Fruit fly (Drosophila melanogaster) whole organism, prepupa: ENCODE measurements around the gene CG31139.

Experiments
- Blimp-1 ChIP-seq: fragments of 200-800 bp; sonication (Bioruptor generic); optimal IDR thresholded peaks from 3 replicates; lab custom pipeline; 2017; ENCODE audit warnings: missing biosample characterization, missing genetic modification characterization, mild to moderate bottlenecking, moderate library complexity, missing genetic modification reagents
- CG11294 ChIP-seq: fragments of 200-800 bp; sonication (Bioruptor generic); IDR thresholded peaks from 2 replicates; pipeline ENCODE4 v1.3.6; 2022; ENCODE audit warnings: missing biosample characterization, missing genetic modification characterization
- CG11902 ChIP-seq: fragments of 200-800 bp; sonication (Bioruptor generic); optimal IDR thresholded peaks from 3 replicates; lab custom pipeline; 2016; ENCODE audit warnings: missing biosample characterization, missing genetic modification characterization
- CG1621 ChIP-seq: fragments of 200-800 bp; sonication (Bioruptor generic); optimal IDR thresholded peaks from 3 replicates; lab custom pipeline; 2018; ENCODE audit warnings: missing biosample characterization, mild to moderate bottlenecking, missing genetic modification characterization
- CG16779 ChIP-seq: fragments of 200-800 bp; sonication (Bioruptor generic); optimal IDR thresholded peaks from 3 replicates; lab custom pipeline; 2017; ENCODE audit warnings: missing biosample characterization, mild to moderate bottlenecking, missing genetic modification characterization
- CG34406 ChIP-seq: fragments of 200-800 bp; sonication (Bioruptor generic); optimal IDR thresholded peaks from 3 replicates; lab custom pipeline; 2016; ENCODE audit warnings: missing biosample characterization, missing genetic modification characterization
- CG6163 ChIP-seq: fragments of 200-800 bp; sonication (Bioruptor generic); IDR thresholded peaks from 3 replicates; pipeline ENCODE4 v1.3.6; 2022; ENCODE audit warnings: missing biosample characterization, missing genetic modification characterization
- CG6276 ChIP-seq: fragments of 200-800 bp; sonication (Bioruptor generic); optimal IDR thresholded peaks from 2 replicates; lab custom pipeline; 2017; ENCODE audit warnings: missing biosample characterization, mild to moderate bottlenecking, missing genetic modification characterization
- CG6792 ChIP-seq: fragments of 200-800 bp; sonication (Bioruptor generic); optimal IDR thresholded peaks from 3 replicates; lab custom pipeline; 2016; ENCODE audit warnings: missing biosample characterization, missing genetic modification characterization
- CG6808 ChIP-seq: fragments of 200-800 bp; sonication (Bioruptor generic); optimal IDR thresholded peaks from 3 replicates; lab custom pipeline; 2017; ENCODE audit warnings: missing biosample characterization, missing genetic modification characterization, mild to moderate bottlenecking, moderate library complexity, missing genetic modification reagents
- CG6854 ChIP-seq: fragments of 200-800 bp; sonication (Bioruptor generic); optimal IDR thresholded peaks from 2 replicates; lab custom pipeline; 2017; ENCODE audit warnings: missing biosample characterization, mild to moderate bottlenecking, missing genetic modification characterization
- CG8319 ChIP-seq: fragments of 200-800 bp; sonication (Bioruptor generic); optimal IDR thresholded peaks from 3 replicates; lab custom pipeline; 2016; ENCODE audit warnings: missing biosample characterization, missing genetic modification characterization
- CG9139 ChIP-seq: fragments of 200-800 bp; sonication (Bioruptor generic); optimal IDR thresholded peaks from 3 replicates; lab custom pipeline; 2017; ENCODE audit warnings: missing biosample characterization, mild to moderate bottlenecking, missing genetic modification characterization
- Gug ChIP-seq: fragments of 200-800 bp; sonication (Bioruptor generic); IDR thresholded peaks from 2 replicates; pipeline ENCODE4 v1.3.6; 2022; ENCODE audit warnings: missing biosample characterization, missing genetic modification characterization
- Hr39 ChIP-seq: fragments of 200-800 bp; sonication (Bioruptor generic); optimal IDR thresholded peaks from 2 replicates; lab custom pipeline; 2016; ENCODE audit warnings: missing biosample characterization, missing genetic modification characterization
- Met ChIP-seq: fragments of 200-800 bp; sonication (Bioruptor generic); optimal IDR thresholded peaks from 3 replicates; lab custom pipeline; 2016; ENCODE audit warnings: missing biosample characterization, missing genetic modification characterization
- OdsH ChIP-seq: fragments of 200-800 bp; sonication (Bioruptor generic); optimal IDR thresholded peaks from 3 replicates; lab custom pipeline; 2016; ENCODE audit warnings: missing biosample characterization, missing genetic modification characterization
- Sox102F ChIP-seq: fragments of 200-800 bp; sonication (Bioruptor generic); optimal IDR thresholded peaks from 2 replicates; lab custom pipeline; 2016; ENCODE audit warnings: missing biosample characterization, mild to moderate bottlenecking, missing genetic modification characterization
- achi ChIP-seq: fragments of 200-800 bp; sonication (Bioruptor generic); optimal IDR thresholded peaks from 3 replicates; lab custom pipeline; 2016; ENCODE audit warnings: missing biosample characterization, missing genetic modification characterization
- acj6 ChIP-seq: fragments of 200-800 bp; sonication (Bioruptor generic); optimal IDR thresholded peaks from 3 replicates; lab custom pipeline; 2016; ENCODE audit warnings: missing biosample characterization, missing genetic modification characterization
- dsx ChIP-seq: fragments of 200-800 bp; optimal IDR thresholded peaks from 3 replicates; lab custom pipeline; 2019; ENCODE audit warnings: missing biosample characterization, mild to moderate bottlenecking, missing genetic modification characterization, moderate library complexity; ENCODE audit not compliant: poor library complexity, severe bottlenecking
- eg ChIP-seq: fragments of 200-800 bp; sonication (Bioruptor generic); IDR thresholded peaks from 3 replicates; pipeline ENCODE4 v1.3.6; 2022; ENCODE audit warnings: missing biosample characterization, missing genetic modification characterization
- fd59A ChIP-seq: fragments of 200-800 bp; sonication (Bioruptor generic); optimal IDR thresholded peaks from 2 replicates; lab custom pipeline; 2017; ENCODE audit warnings: missing biosample characterization, mild to moderate bottlenecking, missing genetic modification characterization, missing genetic modification reagents
- fd85E ChIP-seq: fragments of 200-800 bp; sonication (Bioruptor generic); optimal IDR thresholded peaks from 3 replicates; lab custom pipeline; 2016; ENCODE audit warnings: missing biosample characterization, missing genetic modification characterization
- fkh ChIP-seq: fragments of 200-800 bp; sonication (Bioruptor generic); optimal IDR thresholded peaks from 3 replicates; lab custom pipeline; 2017; ENCODE audit warnings: missing biosample characterization, mild to moderate bottlenecking, missing genetic modification characterization, moderate library complexity
- net ChIP-seq: fragments of 200-800 bp; sonication (Bioruptor generic); optimal IDR thresholded peaks from 3 replicates; lab custom pipeline; 2016; ENCODE audit warnings: missing biosample characterization, missing genetic modification characterization
- spab ChIP-seq: fragments of 200-800 bp; sonication (Bioruptor generic); optimal IDR thresholded peaks from 2 replicates; lab custom pipeline; 2017; ENCODE audit warnings: missing biosample characterization, mild to moderate bottlenecking, missing genetic modification characterization, missing genetic modification reagents
- ss ChIP-seq, 2 experiments: fragments of 200-800 bp; sonication (Bioruptor generic); optimal IDR thresholded peaks; 2 replicates in 1 of 2; 3 replicates in 1 of 2; lab custom pipeline; 2017 to 2018; ENCODE audit warnings: mild to moderate bottlenecking in 2 of 2, missing biosample characterization in 2 of 2, missing genetic modification characterization in 2 of 2, moderate library complexity in 1 of 2
- vri ChIP-seq: fragments of 200-800 bp; sonication (Bioruptor generic); optimal IDR thresholded peaks from 3 replicates; lab custom pipeline; 2016; ENCODE audit warnings: missing biosample characterization, mild to moderate bottlenecking, missing genetic modification characterization

The CG31139 gene

dm6 chr3R:22717863-22718262 lies 31.0 kb downstream of the CG31139 start:
- no peak for TF ChIP-seq CG34406 (GFP tag; lab: Kevin White, UChicago)
- TF ChIP-seq, all 60 proteins: peak for 0

dm6 chr3R:22710662-22711061 lies 38.2 kb downstream of the CG31139 start, which contains the start of gene CG4907:
Gene CG4907, minus strand, starts transcription at chr3R:22710762.
- TF ChIP-seq Met (GFP tag; lab: Kevin White, UChicago) = no peak
- TF ChIP-seq dsx (GFP tag; lab: Kevin White, UChicago) = no peak
- TF ChIP-seq achi = no peak
- TF ChIP-seq CG11902 (GFP tag; lab: Kevin White, UChicago) = no peak
- no peak for TF ChIP-seq CG9139 (GFP tag; lab: Kevin White, UChicago)
- no peak for TF ChIP-seq vri
- TF ChIP-seq OdsH (GFP tag; lab: Kevin White, UChicago) = no peak
- TF ChIP-seq CG16779 (tag; lab: Kevin White, UChicago) = no peak
- no peak for TF ChIP-seq net (GFP tag; lab: Kevin White, UChicago)

DNA sequence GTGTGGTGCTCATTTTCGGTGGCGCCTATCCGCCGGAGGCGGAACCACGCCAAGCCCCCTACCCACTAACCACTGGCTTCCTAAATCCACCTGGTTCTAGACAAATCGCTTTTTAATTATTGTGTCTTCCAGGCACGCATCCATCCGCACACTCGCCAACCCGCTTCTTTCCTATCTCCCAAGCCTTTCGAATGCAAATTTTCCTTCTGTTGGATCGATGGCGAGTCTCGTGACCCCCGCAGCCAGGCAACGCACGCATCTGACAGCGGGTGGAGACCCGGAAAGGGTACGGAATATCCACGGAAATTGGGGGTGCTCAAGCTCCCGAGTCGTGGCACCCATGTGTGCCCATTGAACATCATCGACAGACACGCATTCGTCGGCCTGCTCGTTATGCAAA lies 41.7 kb downstream of the CG31139 start, which contains the start of gene CG13842:
CG13842 (minus strand) TSS at position 101 of the 400 bp plus-strand sequence.
- TF ChIP-seq fkh (GFP tag; lab: Kevin White, UChicago) (no peak), fd85E (GFP tag; lab: Kevin White, UChicago) (no peak), CG1621 (no peak), Blimp-1 (no peak), CG9139 (GFP tag; lab: Kevin White, UChicago) (no peak), CG11294 (GFP tag; lab: Robert Waterston, UW) (no peak), CG16779 (tag; lab: Kevin White, UChicago) (no peak), fd59A (GFP tag; lab: Kevin White, UChicago) (no peak), CG6792 (no peak), acj6 (no peak)
- TF ChIP-seq, all 60 proteins: peak for 0

dm6 chr3R:22701793-22702192 lies 47.1 kb downstream of the CG31139 start, which contains the start of the genes CG6972 and CCAP:
Gene CG6972, plus strand, starts transcription at chr3R:22702007.
Gene CCAP, minus strand, starts transcription at chr3R:22702084.
- TF ChIP-seq Gug (GFP tag; lab: Robert Waterston, UW) = no peak
- TF ChIP-seq CG6854 = no peak
- no peak for TF ChIP-seq Hr39 (GFP tag; lab: Kevin White, UChicago)
- TF ChIP-seq CG9139 (GFP tag; lab: Kevin White, UChicago) = no peak
- TF ChIP-seq CG16779 (tag; lab: Kevin White, UChicago) = no peak
- no peak for TF ChIP-seq eg (GFP tag; lab: Robert Waterston, UW)
- no peak for TF ChIP-seq CG6808
- TF ChIP-seq spab (GFP tag; lab: Kevin White, UChicago) = no peak
- no peak for TF ChIP-seq Sox102F (GFP tag; lab: Kevin White, UChicago)
- TF ChIP-seq CG8319 (GFP tag; lab: Kevin White, UChicago) = no peak

- TF ChIP-seq CG6276 (GFP tag; lab: Kevin White, UChicago) (no peak), CG8319 (GFP tag; lab: Kevin White, UChicago) (no peak), ss (GFP tag; optimal IDR thresholded peaks at IDR 0.05; lab: Kevin White, UChicago) (no peak), CG6163 (GFP tag; lab: Robert Waterston, UW) (no peak)
Measured at dm6 chr3R:22698208-22698607, 50.6 kb downstream of the CG31139 start, which contains the start of gene Cyp6d4. Gene Cyp6d4, plus strand, starts transcription at chr3R:22698319.
